Worm (Caenorhabditis elegans): Measurements from ENCODE around the gene T21E8.7.
A peak's percentile ranks its signal among the peaks of the same experiment; 100 is the strongest.

The T21E8.7 gene

ce11 chrX:10890965-10891364 lies 7.7 kb downstream of the T21E8.7 start, which contains the start of gene F47B10.4:
Gene F47B10.4, plus strand, starts transcription at chrX:10891265.
- no peak for TF ChIP-seq hlh-1 (tag; optimal IDR thresholded peaks at IDR 0.05)
- no peak for TF ChIP-seq unc-120 (tag; optimal IDR thresholded peaks at IDR 0.05; ENCODE audit: poor library complexity, severe bottlenecking)
- no peak for TF ChIP-seq ceh-83 (GFP tag; optimal IDR thresholded peaks at IDR 0.05)
- TF ChIP-seq lin-13 (tag; optimal IDR thresholded peaks at IDR 0.05): no peak
- TF ChIP-seq pha-4 (tag; optimal IDR thresholded peaks at IDR 0.05): no peak
- TF ChIP-seq lsy-2 (tag; optimal IDR thresholded peaks at IDR 0.05): no peak
- no peak for TF ChIP-seq blmp-1 (tag; optimal IDR thresholded peaks at IDR 0.05)
- no peak for TF ChIP-seq ztf-11 (tag; optimal IDR thresholded peaks at IDR 0.05)
- TF ChIP-seq ceh-43 (GFP tag; optimal IDR thresholded peaks at IDR 0.05): no peak
- no peak for TF ChIP-seq cnd-1 (tag; optimal IDR thresholded peaks at IDR 0.05)
- TF ChIP-seq ceh-39 (tag; optimal IDR thresholded peaks at IDR 0.05): no peak
- no peak for TF ChIP-seq bed-3 (GFP tag; optimal IDR thresholded peaks at IDR 0.05)
- TF ChIP-seq mab-5 (tag; optimal IDR thresholded peaks at IDR 0.05): no peak
- no peak for TF ChIP-seq flh-1 (GFP tag; optimal IDR thresholded peaks at IDR 0.05)
- no peak for TF ChIP-seq unc-62 (GFP tag; optimal IDR thresholded peaks at IDR 0.05)
- TF ChIP-seq drap-1 (GFP tag; optimal IDR thresholded peaks at IDR 0.05): no peak
- TF ChIP-seq nhr-28 (tag; optimal IDR thresholded peaks at IDR 0.05): no peak
- no peak for TF ChIP-seq tbx-8 (GFP tag; optimal IDR thresholded peaks at IDR 0.05)

DNA sequence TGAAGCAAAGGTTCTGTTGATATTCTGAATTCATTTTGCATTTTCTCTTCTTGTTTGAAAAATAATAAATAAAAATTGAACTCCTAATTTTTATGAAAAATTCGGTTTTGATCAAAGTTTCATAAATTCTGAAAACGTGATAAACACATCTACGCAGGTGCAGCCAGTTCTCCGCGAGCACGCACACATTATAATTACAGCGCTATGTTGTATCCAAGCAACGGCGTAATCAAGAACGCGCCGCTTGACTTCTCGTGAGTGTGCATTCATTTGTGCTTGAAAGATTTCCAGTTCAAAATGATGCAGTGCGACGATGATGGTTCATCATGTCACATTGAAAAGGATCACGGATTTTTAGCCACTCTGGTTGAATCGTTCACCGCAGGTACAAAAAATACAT lies 8.6 kb downstream of the T21E8.7 start, which contains the start of gene F47B10.3:
F47B10.3 (plus strand) TSS at position 301 of the 400 bp plus-strand sequence.
- no peak for TF ChIP-seq snpc-4 (tag; optimal IDR thresholded peaks at IDR 0.05)
- no peak for TF ChIP-seq unc-120 (tag; optimal IDR thresholded peaks at IDR 0.05; ENCODE audit: poor library complexity, severe bottlenecking)
- no peak for TF ChIP-seq blmp-1 (tag; optimal IDR thresholded peaks at IDR 0.05)
- TF ChIP-seq ces-1 (GFP tag; optimal IDR thresholded peaks at IDR 0.05): no peak
- TF ChIP-seq mab-5 (tag; optimal IDR thresholded peaks at IDR 0.05): no peak

DNA sequence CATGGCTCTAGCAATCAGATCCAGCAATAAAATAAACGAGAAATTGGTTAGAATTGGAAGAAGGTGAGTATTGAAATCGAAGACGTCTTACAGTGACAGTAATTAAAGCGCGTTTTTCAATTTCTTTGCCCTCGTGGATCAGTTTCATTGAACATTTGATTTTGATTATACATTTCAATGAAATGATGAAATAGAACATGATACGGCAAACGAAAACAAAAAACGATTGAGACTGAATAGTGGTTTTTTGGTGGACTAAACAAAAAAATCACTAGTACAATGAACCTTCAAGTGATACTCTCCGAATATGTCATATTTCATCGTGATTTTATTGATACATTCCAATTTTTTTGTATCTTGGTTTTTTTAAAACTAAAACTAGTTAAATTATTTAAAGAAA lies 13.2 kb downstream of the T21E8.7 start, which contains the start of gene haly-1:
haly-1 (minus strand) TSS at position 101 of the 400 bp plus-strand sequence.
- TF ChIP-seq mls-2 (tag; optimal IDR thresholded peaks at IDR 0.05): no peak
- no peak for TF ChIP-seq ceh-83 (GFP tag; optimal IDR thresholded peaks at IDR 0.05)
- TF ChIP-seq ham-2 (GFP tag; optimal IDR thresholded peaks at IDR 0.05): no peak
- TF ChIP-seq unc-120 (tag; optimal IDR thresholded peaks at IDR 0.05; ENCODE audit: poor library complexity, severe bottlenecking): no peak
- no peak for TF ChIP-seq nhr-237 (tag; optimal IDR thresholded peaks at IDR 0.05)

- TF ChIP-seq cnd-1 (tag; optimal IDR thresholded peaks at IDR 0.05) (peak; percentile 55), ceh-43 (GFP tag; optimal IDR thresholded peaks at IDR 0.05) (no peak), pha-4 (tag; optimal IDR thresholded peaks at IDR 0.05) (peak; percentile 32), lin-13 (tag; optimal IDR thresholded peaks at IDR 0.05) (peak; percentile 49), drap-1 (GFP tag; optimal IDR thresholded peaks at IDR 0.05) (peak; percentile 54), elt-3 (tag; optimal IDR thresholded peaks at IDR 0.05) (no peak), mep-1 (tag; optimal IDR thresholded peaks at IDR 0.05) (peak; percentile 57), unc-120 (tag; optimal IDR thresholded peaks at IDR 0.05; ENCODE audit: poor library complexity, severe bottlenecking) (peak; percentile 14), bed-3 (GFP tag; optimal IDR thresholded peaks at IDR 0.05) (no peak), nhr-237 (tag; optimal IDR thresholded peaks at IDR 0.05) (peak; percentile 17), sptf-1 (tag; optimal IDR thresholded peaks at IDR 0.05) (peak; percentile 70), M03D4.4 (tag; optimal IDR thresholded peaks at IDR 0.05) (peak; percentile 35), hlh-1 (tag; optimal IDR thresholded peaks at IDR 0.05) (peak; percentile 69)
Measured at ce11 chrX:10900079-10900724, 16.9 kb downstream of the T21E8.7 start, which contains the start of gene suca-1. Gene suca-1, minus strand, starts transcription at chrX:10900114.

- TF ChIP-seq unc-120 (tag; optimal IDR thresholded peaks at IDR 0.05; ENCODE audit: poor library complexity, severe bottlenecking) (peak; percentile 86), nhr-12 (tag; optimal IDR thresholded peaks at IDR 0.05) (peak; percentile 35), drap-1 (GFP tag; optimal IDR thresholded peaks at IDR 0.05) (peak; percentile 45), cnd-1 (tag; optimal IDR thresholded peaks at IDR 0.05) (peak; percentile 18), blmp-1 (tag; optimal IDR thresholded peaks at IDR 0.05) (no peak), mls-2 (tag; optimal IDR thresholded peaks at IDR 0.05) (peak; percentile 25), lin-32 (GFP tag; optimal IDR thresholded peaks at IDR 0.05) (no peak), unc-62 (GFP tag; optimal IDR thresholded peaks at IDR 0.05) (peak; percentile 72), ces-1 (GFP tag; optimal IDR thresholded peaks at IDR 0.05) (peak; percentile 69), ham-2 (GFP tag; optimal IDR thresholded peaks at IDR 0.05) (no peak), mep-1 (tag; optimal IDR thresholded peaks at IDR 0.05) (peak; percentile 72), M03D4.4 (tag; optimal IDR thresholded peaks at IDR 0.05) (peak; percentile 27), hlh-1 (tag; optimal IDR thresholded peaks at IDR 0.05) (peak; percentile 74)
Measured at ce11 chrX:10900952-10901351, 17.6 kb downstream of the T21E8.7 start.

Data from whole organism, mixed stage, embryonic.